Fruit fly (Drosophila melanogaster): Measurements from ENCODE around the gene CG12104.

- no peak for TF ChIP-seq CG7963 (GFP tag; IDR thresholded peaks at IDR 0.05; ENCODE audit: partially characterized antibody)
- TF ChIP-seq Dp (GFP tag; optimal IDR thresholded peaks at IDR 0.05), result no peak
- TF ChIP-seq z (GFP tag; IDR thresholded peaks at IDR 0.05), result 0 out of 3 replicates have a peak, but pooled peaks have one; percentile 19
- no peak for TF ChIP-seq btn (GFP tag; optimal IDR thresholded peaks at IDR 0.05)
- no peak for TF ChIP-seq Sry-β (GFP tag; optimal IDR thresholded peaks at IDR 0.05)
- peak; percentile 61 for TF ChIP-seq lmd (GFP tag; IDR thresholded peaks at IDR 0.05)
- no peak for TF ChIP-seq CG7928 (GFP tag; optimal IDR thresholded peaks at IDR 0.05)
- TF ChIP-seq sqz (GFP tag; optimal IDR thresholded peaks at IDR 0.05), result no peak
Observed at dm6 chr3L:1584003-1584402, 18.5 kb downstream of the CG12104 start.
